Worm (Caenorhabditis elegans) whole organism, mixed stage, embryonic: ENCODE measurements around the gene T06C10.3.

Experiments
- M03D4.4 ChIP-seq: sonication (generic microtip); optimal IDR thresholded peaks from 2 replicates; lab custom pipeline; 2017; ENCODE audit warnings: mild to moderate bottlenecking, missing genetic modification characterization, missing compliant biosample characterization
- drap-1 ChIP-seq: fragments of 200-800 bp; sonication (Bioruptor generic); optimal IDR thresholded peaks from 3 replicates; lab custom pipeline; 2018; ENCODE audit warnings: mild to moderate bottlenecking, missing genetic modification characterization, missing compliant biosample characterization
- lsy-2 ChIP-seq: fragments of 150-350 bp; optimal IDR thresholded peaks from 2 replicates; lab custom pipeline; 2014; ENCODE audit warnings: missing biosample characterization, missing genetic modification characterization
- mab-5 ChIP-seq: fragments of 150-350 bp; optimal IDR thresholded peaks from 2 replicates; lab custom pipeline; 2014; ENCODE audit warnings: missing biosample characterization, missing genetic modification characterization
- mls-2 ChIP-seq: sonication (generic microtip); optimal IDR thresholded peaks from 2 replicates; lab custom pipeline; 2016; ENCODE audit warnings: mild to moderate bottlenecking, missing genetic modification characterization, moderate library complexity, missing compliant biosample characterization
- nhr-76 ChIP-seq: sonication (generic microtip); optimal IDR thresholded peaks from 2 replicates; lab custom pipeline; 2017; ENCODE audit warnings: missing biosample characterization, missing genetic modification characterization
- sem-2 ChIP-seq: fragments of 200-800 bp; sonication (Bioruptor generic); optimal IDR thresholded peaks from 2 replicates; lab custom pipeline; 2018; ENCODE audit warnings: mild to moderate bottlenecking, missing genetic modification characterization, missing compliant biosample characterization
- sptf-1 ChIP-seq: sonication (generic microtip); optimal IDR thresholded peaks from 2 replicates; lab custom pipeline; 2017; ENCODE audit warnings: mild to moderate bottlenecking, missing genetic modification characterization, moderate library complexity, missing compliant biosample characterization
- unc-39 ChIP-seq: fragments of 150-350 bp; optimal IDR thresholded peaks from 2 replicates; lab custom pipeline; 2014; ENCODE audit warnings: missing biosample characterization, missing genetic modification characterization
- zip-8 ChIP-seq: fragments of 150-350 bp; optimal IDR thresholded peaks from 2 replicates; lab custom pipeline; 2014; ENCODE audit warnings: missing biosample characterization, missing genetic modification characterization

Gene T06C10.3

ce11 chrIV:7917881-7918280 is 47.3 kb downstream of the T06C10.3 start:
- TF ChIP-seq nhr-76 (tag; lab: Kevin White, UChicago): no peak

- no peak for TF ChIP-seq sem-2 (GFP tag; lab: Kevin White, UChicago)
- TF ChIP-seq lsy-2: no peak
- no peak for TF ChIP-seq mls-2 (tag; lab: Kevin White, UChicago)
- no peak for TF ChIP-seq M03D4.4 (tag; lab: Kevin White, UChicago)
- TF ChIP-seq sptf-1: no peak
- TF ChIP-seq mab-5 (tag; lab: Kevin White, UChicago): no peak
- TF ChIP-seq drap-1 (GFP tag; lab: Kevin White, UChicago): no peak
- TF ChIP-seq zip-8 (tag; lab: Kevin White, UChicago): no peak
- TF ChIP-seq unc-39: no peak
Measured at ce11 chrIV:7920126-7920525, 49.6 kb downstream of the T06C10.3 start, which contains the start of gene C49H3.16. Gene C49H3.16, plus strand, starts transcription at chrIV:7920426.
